Fruit fly (Drosophila melanogaster) whole organism, wandering third instar larva: ENCODE measurements around the gene CG7320.

ENCODE experiments used
- Abd-B ChIP-seq: fragments of >200 bp; optimal IDR thresholded peaks from 2 replicates; lab custom pipeline; 2017; ENCODE audit warnings: missing biosample characterization, missing genetic modification characterization
- CG32264 ChIP-seq: fragments of 200-800 bp; sonication (Bioruptor generic); optimal IDR thresholded peaks from 2 replicates; lab custom pipeline; 2016; ENCODE audit warnings: missing biosample characterization, missing genetic modification characterization
- CG9705 ChIP-seq: fragments of 200-800 bp; sonication (Bioruptor generic); optimal IDR thresholded peaks from 2 replicates; lab custom pipeline; 2018; ENCODE audit warnings: missing biosample characterization, mild to moderate bottlenecking, missing genetic modification characterization
- CrebA ChIP-seq: fragments of 200-800 bp; sonication (Bioruptor generic); optimal IDR thresholded peaks from 2 replicates; lab custom pipeline; 2016; ENCODE audit warnings: missing biosample characterization, mild to moderate bottlenecking, missing genetic modification characterization, borderline replicate concordance
- Dfd ChIP-seq: fragments of >200 bp; optimal IDR thresholded peaks from 2 replicates; lab custom pipeline; 2017; ENCODE audit warnings: missing biosample characterization, missing genetic modification characterization
- Dif ChIP-seq: fragments of 200-275, 200-300 bp; sonication (Bioruptor generic); optimal IDR thresholded peaks from 2 replicates; lab custom pipeline; 2018; ENCODE audit warnings: missing biosample characterization, missing genetic modification characterization; ENCODE audit not compliant: partially characterized antibody
- HLH106 ChIP-seq: fragments of 200-800 bp; optimal IDR thresholded peaks from 3 replicates; lab custom pipeline; 2019; ENCODE audit warnings: missing biosample characterization, mild to moderate bottlenecking, missing genetic modification characterization, moderate library complexity
- Hr78 ChIP-seq: fragments of >200 bp; optimal IDR thresholded peaks from 2 replicates; lab custom pipeline; 2017; ENCODE audit warnings: missing biosample characterization, missing genetic modification characterization
- Hr83 ChIP-seq: fragments of 200-300 bp; sonication (Bioruptor generic); optimal IDR thresholded peaks from 2 replicates; lab custom pipeline; 2016; ENCODE audit warnings: missing biosample characterization, mild to moderate bottlenecking, missing genetic modification characterization, moderate library complexity; ENCODE audit not compliant: poor library complexity, severe bottlenecking
- Jra ChIP-seq: sonication (Bioruptor generic); optimal IDR thresholded peaks from 2 replicates; lab custom pipeline; 2016; ENCODE audit warnings: missing biosample characterization, missing genetic modification characterization
- Mio ChIP-seq: sonication (Bioruptor generic); optimal IDR thresholded peaks from 2 replicates; lab custom pipeline; 2016; ENCODE audit warnings: missing biosample characterization, missing genetic modification characterization
- Myc ChIP-seq: fragments of >200 bp; optimal IDR thresholded peaks from 2 replicates; lab custom pipeline; 2017
- N ChIP-seq: fragments of >200 bp; optimal IDR thresholded peaks from 2 replicates; lab custom pipeline; 2018; ENCODE audit warnings: missing biosample characterization, missing external identifiers, missing genetic modification characterization
- OdsH ChIP-seq: fragments of 200-800 bp; sonication (Bioruptor generic); optimal IDR thresholded peaks from 2 replicates; lab custom pipeline; 2016; ENCODE audit warnings: missing biosample characterization, mild to moderate bottlenecking, missing genetic modification characterization
- Rel ChIP-seq, 2 experiments: fragments of 200-800 bp; sonication (Bioruptor generic) in 1 of 2; optimal IDR thresholded peaks; 2 replicates in 1 of 2; 3 replicates in 1 of 2; lab custom pipeline; 2016 to 2019; ENCODE audit warnings: mild to moderate bottlenecking in 2 of 2, missing biosample characterization in 2 of 2, missing genetic modification characterization in 2 of 2, moderate library complexity in 1 of 2
- Sp1 ChIP-seq: fragments of 200-800 bp; sonication (Bioruptor generic); optimal IDR thresholded peaks from 3 replicates; lab custom pipeline; 2019; ENCODE audit warnings: missing biosample characterization, mild to moderate bottlenecking, missing genetic modification characterization, moderate library complexity
- Vsx2 ChIP-seq: fragments of 200-300, 225-300 bp; sonication (Bioruptor generic); optimal IDR thresholded peaks from 2 replicates; lab custom pipeline; 2018; ENCODE audit warnings: missing biosample characterization, missing genetic modification characterization; ENCODE audit not compliant: partially characterized antibody
- br ChIP-seq: fragments of 200-800 bp; sonication (Bioruptor generic); optimal IDR thresholded peaks from 2 replicates; lab custom pipeline; 2016; ENCODE audit warnings: missing biosample characterization, missing genetic modification characterization
- dmrt93B ChIP-seq: fragments of 200-800 bp; sonication (Bioruptor generic); optimal IDR thresholded peaks from 2 replicates; lab custom pipeline; 2018; ENCODE audit warnings: missing biosample characterization, mild to moderate bottlenecking, missing genetic modification characterization
- dsf ChIP-seq: sonication (Bioruptor generic); optimal IDR thresholded peaks from 2 replicates; lab custom pipeline; 2016; ENCODE audit warnings: missing biosample characterization, missing genetic modification characterization, borderline replicate concordance
- ey ChIP-seq: fragments of 200-800 bp; sonication (Bioruptor generic); optimal IDR thresholded peaks from 2 replicates; lab custom pipeline; 2016; ENCODE audit warnings: missing biosample characterization, missing genetic modification characterization
- foxo ChIP-seq, 2 experiments: fragments of 200-800 bp; sonication (Bioruptor generic); optimal IDR thresholded peaks; 2 replicates in 1 of 2; 3 replicates in 1 of 2; lab custom pipeline; 2016 to 2017; ENCODE audit warnings: missing biosample characterization in 2 of 2, missing genetic modification characterization in 2 of 2
- fru ChIP-seq: fragments of 200-800 bp; sonication (Bioruptor generic); optimal IDR thresholded peaks from 3 replicates; lab custom pipeline; 2016; ENCODE audit warnings: missing biosample characterization, mild to moderate bottlenecking, missing genetic modification characterization
- h ChIP-seq: fragments of 200-800 bp; sonication (Bioruptor generic); optimal IDR thresholded peaks from 3 replicates; lab custom pipeline; 2016; ENCODE audit warnings: missing biosample characterization, mild to moderate bottlenecking, missing genetic modification characterization
- jim ChIP-seq: fragments of 175-275, 200-325 bp; sonication (Bioruptor generic); optimal IDR thresholded peaks from 2 replicates; lab custom pipeline; 2016; ENCODE audit warnings: missing biosample characterization, mild to moderate bottlenecking, missing genetic modification characterization
- pan ChIP-seq: fragments of >200 bp; optimal IDR thresholded peaks from 2 replicates; lab custom pipeline; 2017
- psq ChIP-seq: fragments of 200-800 bp; sonication (Bioruptor generic); optimal IDR thresholded peaks from 3 replicates; lab custom pipeline; 2017; ENCODE audit warnings: missing biosample characterization, mild to moderate bottlenecking, missing genetic modification characterization, moderate library complexity
- rgr ChIP-seq: fragments of 200-800 bp; sonication (Bioruptor generic); optimal IDR thresholded peaks from 3 replicates; lab custom pipeline; 2016; ENCODE audit warnings: missing biosample characterization, mild to moderate bottlenecking, missing genetic modification characterization
- sage ChIP-seq: fragments of 200-800 bp; sonication (Bioruptor generic); optimal IDR thresholded peaks from 2 replicates; lab custom pipeline; 2016; ENCODE audit warnings: missing biosample characterization, mild to moderate bottlenecking, missing genetic modification characterization
- sv ChIP-seq: fragments of 200-800 bp; sonication (Bioruptor generic); optimal IDR thresholded peaks from 3 replicates; lab custom pipeline; 2016; ENCODE audit warnings: missing biosample characterization, missing genetic modification characterization
- tai ChIP-seq: sonication (Bioruptor generic); optimal IDR thresholded peaks from 2 replicates; lab custom pipeline; 2016; ENCODE audit warnings: missing biosample characterization, missing genetic modification characterization
- usp ChIP-seq: fragments of >200 bp; optimal IDR thresholded peaks from 2 replicates; lab custom pipeline; 2017; ENCODE audit warnings: missing biosample characterization, missing genetic modification characterization
- woc ChIP-seq: sonication (Bioruptor generic); optimal IDR thresholded peaks from 2 replicates; lab custom pipeline; 2016; ENCODE audit warnings: missing biosample characterization, mild to moderate bottlenecking, missing genetic modification characterization

The CG7320 gene

dm6 chr3L:18198749-18199148 is 2.5 kb upstream of the CG7320 start:
- TF ChIP-seq CrebA (GFP tag; lab: Kevin White, UChicago): no peak
- peak; percentile 60 for TF ChIP-seq h (GFP tag; lab: Kevin White, UChicago)
- peak; percentile 49 for TF ChIP-seq br (GFP tag; lab: Kevin White, UChicago)
- TF ChIP-seq fru: peak; percentile 68
- TF ChIP-seq foxo (GFP tag; optimal IDR thresholded peaks at IDR 0.05; lab: Kevin White, UChicago): peak in 1 of 2 experiments; percentile 63
- TF ChIP-seq dsf (GFP tag; lab: Kevin White, UChicago): no peak
- no peak for TF ChIP-seq N
- peak; percentile 48 for TF ChIP-seq HLH106 (tag; lab: Kevin White, UChicago)
- TF ChIP-seq CG9705 (GFP tag; lab: Kevin White, UChicago): no peak
- peak; percentile 51 for TF ChIP-seq Sp1 (GFP tag; lab: Kevin White, UChicago)
- peak; percentile 7 for TF ChIP-seq sage
- peak; percentile 37 for TF ChIP-seq rgr (GFP tag; lab: Kevin White, UChicago)
- peak; percentile 46 for TF ChIP-seq OdsH (GFP tag; lab: Kevin White, UChicago)
- peak; percentile 22 for TF ChIP-seq tai (GFP tag; lab: Kevin White, UChicago)
- TF ChIP-seq ey (GFP tag; lab: Kevin White, UChicago): peak; percentile 61
- TF ChIP-seq Myc (lab: Kevin White, UChicago): no peak
- TF ChIP-seq psq (GFP tag; lab: Kevin White, UChicago): peak; percentile 40

- TF ChIP-seq woc (GFP tag; lab: Kevin White, UChicago) (no peak), Vsx2 (no peak), CrebA (GFP tag; lab: Kevin White, UChicago) (no peak), pan (lab: Kevin White, UChicago) (no peak)
Measured at dm6 chr3L:18200164-18200563, 1.1 kb upstream of the CG7320 start.

- peak; percentile 51 for TF ChIP-seq Sp1 (GFP tag; lab: Kevin White, UChicago)
- TF ChIP-seq HLH106 (tag; lab: Kevin White, UChicago): peak; percentile 47
- no peak for TF ChIP-seq Rel (GFP tag; optimal IDR thresholded peaks at IDR 0.05; lab: Kevin White, UChicago)
- TF ChIP-seq Rel (tag; optimal IDR thresholded peaks at IDR 0.05; lab: Kevin White, UChicago): no peak
- TF ChIP-seq rgr (GFP tag; lab: Kevin White, UChicago): peak; percentile 11
- TF ChIP-seq foxo (GFP tag; optimal IDR thresholded peaks at IDR 0.05; lab: Kevin White, UChicago): peak in 1 of 2 experiments; percentile 15
- TF ChIP-seq OdsH (GFP tag; lab: Kevin White, UChicago): peak; percentile 51
- no peak for TF ChIP-seq Myc (lab: Kevin White, UChicago)
- TF ChIP-seq h (GFP tag; lab: Kevin White, UChicago): peak; percentile 33
- no peak for TF ChIP-seq sage
- no peak for TF ChIP-seq Mio
- no peak for TF ChIP-seq dmrt93B (GFP tag; lab: Kevin White, UChicago)
- peak; percentile 40 for TF ChIP-seq psq (GFP tag; lab: Kevin White, UChicago)
Measured at dm6 chr3L:18203949-18204348, 2.7 kb downstream of the CG7320 start.

- TF ChIP-seq psq (GFP tag; lab: Kevin White, UChicago) (no peak), usp (no peak), Vsx2 (no peak), Dif (GFP tag; lab: Kevin White, UChicago) (no peak), Hr78 (no peak), pan (lab: Kevin White, UChicago) (no peak), ey (GFP tag; lab: Kevin White, UChicago) (no peak), dsf (GFP tag; lab: Kevin White, UChicago) (no peak)
Measured at dm6 chr3L:18204366-18204765, 3.1 kb downstream of the CG7320 start.

- TF ChIP-seq tai (GFP tag; lab: Kevin White, UChicago): no peak
- TF ChIP-seq HLH106 (tag; lab: Kevin White, UChicago): no peak
- TF ChIP-seq CG32264 (GFP tag; lab: Kevin White, UChicago): no peak
- TF ChIP-seq pan (lab: Kevin White, UChicago): no peak
- TF ChIP-seq jim (GFP tag; lab: Kevin White, UChicago): no peak
- TF ChIP-seq Dfd (GFP tag; lab: Kevin White, UChicago): no peak
- TF ChIP-seq Hr78: no peak
- TF ChIP-seq Abd-B (GFP tag; lab: Kevin White, UChicago): no peak
- TF ChIP-seq Mio: no peak
- TF ChIP-seq sv (GFP tag; lab: Kevin White, UChicago): no peak
- no peak for TF ChIP-seq Jra (GFP tag; lab: Kevin White, UChicago)
- TF ChIP-seq N: no peak
- TF ChIP-seq Vsx2: no peak
- no peak for TF ChIP-seq Hr83 (GFP tag; lab: Kevin White, UChicago)
Measured at dm6 chr3L:18205516-18205915, 4.2 kb downstream of the CG7320 start.
